Fruit fly (Drosophila melanogaster) S2 (cell line): ENCODE results near the gene ppk5.

ENCODE experiments used
- CG8478 ChIP-seq: fragments of >200 bp; optimal IDR thresholded peaks from 2 replicates; lab custom pipeline; 2018
- CTCF ChIP-seq, 2 experiments: fragments of >200 bp; optimal IDR thresholded peaks; 2 replicates each; lab custom pipeline; 2018

dm6 chr3L:21554752-21555151, 20.3 kb downstream of the ppk5 start, which contains the start of gene Wnk:
- no peak for TF ChIP-seq CG8478 (lab: Kevin White, UChicago)
- no peak for TF ChIP-seq CTCF (optimal IDR thresholded peaks at IDR 0.05; lab: Kevin White, UChicago)
